Fruit fly (Drosophila melanogaster) whole organism, embryonic: Measurements from ENCODE around the gene janA.

Experiments used
- ATbp ChIP-seq: fragments of 200-800 bp; sonication (Bioruptor generic); optimal IDR thresholded peaks from 2 replicates; lab custom pipeline; 2017; ENCODE audit warnings: missing biosample characterization, mild to moderate bottlenecking, missing genetic modification characterization, missing genetic modification reagents
- B-H2 ChIP-seq: fragments of 200-800 bp; sonication (Bioruptor generic); optimal IDR thresholded peaks from 2 replicates; lab custom pipeline; 2018; ENCODE audit warnings: missing biosample characterization, mild to moderate bottlenecking, missing genetic modification characterization
- Bdp1 ChIP-seq: fragments of 200-800 bp; sonication (Bioruptor generic); optimal IDR thresholded peaks from 3 replicates; lab custom pipeline; 2016; ENCODE audit warnings: missing biosample characterization, missing genetic modification characterization
- CG10267 ChIP-seq: fragments of 200-800 bp; sonication (Bioruptor generic); optimal IDR thresholded peaks from 2 replicates; lab custom pipeline; 2018; ENCODE audit warnings: missing biosample characterization, mild to moderate bottlenecking, missing genetic modification characterization, moderate library complexity
- CG10959 ChIP-seq: fragments of 200-800 bp; sonication (Bioruptor generic); IDR thresholded peaks from 2 replicates; pipeline ENCODE4 v1.3.6; 2022; ENCODE audit warnings: missing biosample characterization, missing genetic modification characterization
- CG11695 ChIP-seq: fragments of 200-800 bp; sonication (Bioruptor generic); IDR thresholded peaks from 3 replicates; pipeline ENCODE4 v1.3.6; 2022; ENCODE audit warnings: missing biosample characterization, missing genetic modification characterization
- CG12236 ChIP-seq: fragments of 200-800 bp; sonication (Bioruptor generic); optimal IDR thresholded peaks from 2 replicates; lab custom pipeline; 2016; ENCODE audit warnings: missing biosample characterization, missing genetic modification characterization
- CG17361 ChIP-seq: fragments of 200-800 bp; sonication (Bioruptor generic); IDR thresholded peaks from 3 replicates; pipeline ENCODE4 v1.3.6; 2022; ENCODE audit warnings: missing biosample characterization, missing genetic modification characterization
- CG17385 ChIP-seq: fragments of 200-800 bp; sonication (Bioruptor generic); optimal IDR thresholded peaks from 3 replicates; lab custom pipeline; 2018; ENCODE audit warnings: missing biosample characterization, mild to moderate bottlenecking, missing genetic modification characterization
- CG1832 ChIP-seq: fragments of 200-800 bp; sonication (Bioruptor generic); optimal IDR thresholded peaks from 2 replicates; lab custom pipeline; 2017; ENCODE audit warnings: missing biosample characterization, mild to moderate bottlenecking, missing genetic modification characterization, inconsistent platforms
- CG30020 ChIP-seq: fragments of 200-800 bp; optimal IDR thresholded peaks from 2 replicates; lab custom pipeline; 2019; ENCODE audit warnings: missing biosample characterization, mild to moderate bottlenecking, missing genetic modification characterization, moderate library complexity
- CG30431 ChIP-seq: fragments of 200-800 bp; sonication (Bioruptor generic); optimal IDR thresholded peaks from 2 replicates; lab custom pipeline; 2017; ENCODE audit warnings: missing biosample characterization, missing genetic modification characterization
- CG31365 ChIP-seq: fragments of 200-800 bp; sonication (Bioruptor generic); optimal IDR thresholded peaks from 2 replicates; lab custom pipeline; 2018; ENCODE audit warnings: missing biosample characterization, mild to moderate bottlenecking, missing genetic modification characterization
- CG32767 ChIP-seq: fragments of 200-800 bp; sonication (Bioruptor generic); IDR thresholded peaks from 2 replicates; pipeline ENCODE4 v1.3.6; 2022; ENCODE audit warnings: missing biosample characterization, missing genetic modification characterization
- CG33213 ChIP-seq: fragments of 200-800 bp; sonication (Bioruptor generic); optimal IDR thresholded peaks from 3 replicates; lab custom pipeline; 2016; ENCODE audit warnings: missing biosample characterization, missing genetic modification characterization
- CG3838 ChIP-seq: fragments of 200-800 bp; sonication (Bioruptor generic); optimal IDR thresholded peaks from 3 replicates; lab custom pipeline; 2016; ENCODE audit warnings: missing biosample characterization, missing genetic modification characterization
- CG3995 ChIP-seq: fragments of 200-800 bp; sonication (Bioruptor generic); optimal IDR thresholded peaks from 3 replicates; lab custom pipeline; 2016; ENCODE audit warnings: missing biosample characterization, missing genetic modification characterization
- CG4282 ChIP-seq: fragments of 200-800 bp; sonication (Bioruptor generic); optimal IDR thresholded peaks from 2 replicates; lab custom pipeline; 2016; ENCODE audit warnings: missing biosample characterization, missing genetic modification characterization
- CG7745 ChIP-seq: fragments of 200-800 bp; sonication (Bioruptor generic); optimal IDR thresholded peaks from 2 replicates; lab custom pipeline; 2018; ENCODE audit warnings: missing biosample characterization, mild to moderate bottlenecking, missing genetic modification characterization, moderate library complexity
- CG7839 ChIP-seq: fragments of 200-800 bp; sonication (Bioruptor generic); optimal IDR thresholded peaks from 3 replicates; lab custom pipeline; 2018; ENCODE audit warnings: missing biosample characterization, mild to moderate bottlenecking, missing genetic modification characterization, moderate library complexity
- Doc2 ChIP-seq: fragments of 200-800 bp; sonication (Bioruptor generic); IDR thresholded peaks from 2 replicates; pipeline ENCODE4 v1.3.6; 2022; ENCODE audit warnings: missing biosample characterization, missing genetic modification characterization
- Dp ChIP-seq: fragments of 200-800 bp; sonication (Bioruptor generic); optimal IDR thresholded peaks from 2 replicates; lab custom pipeline; 2018; ENCODE audit warnings: missing biosample characterization, mild to moderate bottlenecking, missing genetic modification characterization, moderate library complexity
- Hey ChIP-seq: fragments of 200-800 bp; sonication (Bioruptor generic); optimal IDR thresholded peaks from 3 replicates; lab custom pipeline; 2018; ENCODE audit warnings: missing biosample characterization, mild to moderate bottlenecking, missing genetic modification characterization
- Lhr ChIP-seq: fragments of 200-800 bp; sonication (Bioruptor generic); optimal IDR thresholded peaks from 3 replicates; lab custom pipeline; 2017; ENCODE audit warnings: mild to moderate bottlenecking, missing biosample characterization, missing genetic modification reagents, missing genetic modification characterization
- Lim3 ChIP-seq: fragments of 200-800 bp; sonication (Bioruptor generic); IDR thresholded peaks from 2 replicates; pipeline ENCODE4 v1.3.6; 2022; ENCODE audit warnings: missing biosample characterization, missing genetic modification characterization
- Mes4 ChIP-seq: fragments of 200-800 bp; sonication (Bioruptor generic); optimal IDR thresholded peaks from 2 replicates; lab custom pipeline; 2016; ENCODE audit warnings: missing biosample characterization, missing genetic modification characterization
- bowl ChIP-seq: fragments of 200-800 bp; sonication (Bioruptor generic); IDR thresholded peaks from 2 replicates; pipeline ENCODE4 v1.3.6; 2022; ENCODE audit warnings: missing biosample characterization, missing genetic modification characterization
- cad ChIP-seq: fragments of >200 bp; optimal IDR thresholded peaks from 2 replicates; lab custom pipeline; 2017; ENCODE audit warnings: missing biosample characterization, missing genetic modification characterization
- ci ChIP-seq: fragments of 200-800 bp; sonication (Bioruptor generic); IDR thresholded peaks from 3 replicates; pipeline ENCODE4 v1.3.6; 2022; ENCODE audit warnings: missing biosample characterization, missing genetic modification characterization
- dati ChIP-seq: fragments of 200-800 bp; sonication (Bioruptor generic); IDR thresholded peaks from 2 replicates; pipeline ENCODE4 v1.3.6; 2022; ENCODE audit warnings: missing biosample characterization, missing genetic modification characterization
- dmrt11E ChIP-seq: fragments of 200-800 bp; sonication (Bioruptor generic); optimal IDR thresholded peaks from 3 replicates; lab custom pipeline; 2018; ENCODE audit warnings: missing biosample characterization, mild to moderate bottlenecking, missing genetic modification characterization, moderate library complexity
- ems ChIP-seq: fragments of 200-800 bp; sonication (Bioruptor generic); optimal IDR thresholded peaks from 3 replicates; lab custom pipeline; 2016; ENCODE audit warnings: missing biosample characterization, missing genetic modification characterization
- gfzf ChIP-seq: fragments of 200-800 bp; sonication (Bioruptor generic); optimal IDR thresholded peaks from 2 replicates; lab custom pipeline; 2016; ENCODE audit warnings: missing biosample characterization, mild to moderate bottlenecking, missing genetic modification characterization, moderate library complexity
- ham ChIP-seq: fragments of 200-800 bp; sonication (Bioruptor generic); IDR thresholded peaks from 2 replicates; pipeline ENCODE4 v1.3.6; 2022; ENCODE audit warnings: missing biosample characterization, missing genetic modification characterization
- hbn ChIP-seq: fragments of 200-800 bp; sonication (Bioruptor generic); IDR thresholded peaks from 2 replicates; pipeline ENCODE4 v1.3.6; 2022; ENCODE audit warnings: missing biosample characterization, missing genetic modification characterization; ENCODE audit not compliant: partially characterized antibody
- kah ChIP-seq: fragments of 200-800 bp; sonication (Bioruptor generic); optimal IDR thresholded peaks from 2 replicates; lab custom pipeline; 2018; ENCODE audit warnings: missing biosample characterization, mild to moderate bottlenecking, missing genetic modification characterization
- klu ChIP-seq: fragments of 200-800 bp; sonication (Bioruptor generic); IDR thresholded peaks from 2 replicates; pipeline ENCODE4 v1.3.6; 2022; ENCODE audit warnings: missing biosample characterization, missing genetic modification characterization
- mam ChIP-seq: fragments of 200-800 bp; sonication (Bioruptor generic); optimal IDR thresholded peaks from 3 replicates; lab custom pipeline; 2016; ENCODE audit warnings: missing biosample characterization, missing genetic modification characterization
- nerfin-2 ChIP-seq: fragments of 200-800 bp; sonication (Bioruptor generic); IDR thresholded peaks from 2 replicates; pipeline ENCODE4 v1.3.6; 2022; ENCODE audit warnings: missing biosample characterization, missing genetic modification characterization; ENCODE audit not compliant: partially characterized antibody
- nom ChIP-seq: fragments of 200-800 bp; sonication (Bioruptor generic); optimal IDR thresholded peaks from 2 replicates; lab custom pipeline; 2017; ENCODE audit warnings: missing biosample characterization, missing genetic modification characterization, mild to moderate bottlenecking, moderate library complexity, missing genetic modification reagents
- pfk ChIP-seq: fragments of 200-800 bp; sonication (Bioruptor generic); optimal IDR thresholded peaks from 2 replicates; lab custom pipeline; 2018; ENCODE audit warnings: missing biosample characterization, mild to moderate bottlenecking, missing genetic modification characterization, moderate library complexity
- pho ChIP-seq: fragments of 200-800 bp; sonication (Bioruptor generic); optimal IDR thresholded peaks from 2 replicates; lab custom pipeline; 2016; ENCODE audit warnings: missing biosample characterization, missing genetic modification characterization
- ranshi ChIP-seq: fragments of 200-800 bp; sonication (Bioruptor generic); IDR thresholded peaks from 2 replicates; pipeline ENCODE4 v1.3.6; 2022; ENCODE audit warnings: missing biosample characterization, missing genetic modification characterization
- salm ChIP-seq: fragments of 200-800 bp; sonication (Bioruptor generic); optimal IDR thresholded peaks from 2 replicates; lab custom pipeline; 2018; ENCODE audit warnings: missing biosample characterization, mild to moderate bottlenecking, missing genetic modification characterization
- so ChIP-seq: fragments of 200-800 bp; sonication (Bioruptor generic); IDR thresholded peaks from 3 replicates; pipeline ENCODE4 v1.3.6; 2022; ENCODE audit warnings: missing biosample characterization, missing genetic modification characterization
- tll ChIP-seq, 2 experiments: fragments of 200-800 bp in 1 of 2; fragments of >200 bp in 1 of 2; sonication (Bioruptor generic) in 1 of 2; optimal IDR thresholded peaks; 2 replicates each; lab custom pipeline; 2017 to 2019; ENCODE audit warnings: missing biosample characterization in 2 of 2, missing genetic modification characterization in 2 of 2, mild to moderate bottlenecking in 1 of 2, moderate library complexity in 1 of 2
- unc-4 ChIP-seq: fragments of 200-800 bp; sonication (Bioruptor generic); IDR thresholded peaks from 2 replicates; pipeline ENCODE4 v1.3.6; 2022; ENCODE audit warnings: missing biosample characterization, missing genetic modification characterization; ENCODE audit not compliant: partially characterized antibody
- wek ChIP-seq: fragments of 200-800 bp; sonication (Bioruptor generic); optimal IDR thresholded peaks from 3 replicates; lab custom pipeline; 2018; ENCODE audit warnings: missing biosample characterization, mild to moderate bottlenecking, missing genetic modification characterization, moderate library complexity
- zen2 ChIP-seq: fragments of 200-800 bp; sonication (Bioruptor generic); IDR thresholded peaks from 3 replicates; pipeline ENCODE4 v1.3.6; 2022; ENCODE audit warnings: missing biosample characterization, missing genetic modification characterization; ENCODE audit not compliant: partially characterized antibody

Gene janA

DNA sequence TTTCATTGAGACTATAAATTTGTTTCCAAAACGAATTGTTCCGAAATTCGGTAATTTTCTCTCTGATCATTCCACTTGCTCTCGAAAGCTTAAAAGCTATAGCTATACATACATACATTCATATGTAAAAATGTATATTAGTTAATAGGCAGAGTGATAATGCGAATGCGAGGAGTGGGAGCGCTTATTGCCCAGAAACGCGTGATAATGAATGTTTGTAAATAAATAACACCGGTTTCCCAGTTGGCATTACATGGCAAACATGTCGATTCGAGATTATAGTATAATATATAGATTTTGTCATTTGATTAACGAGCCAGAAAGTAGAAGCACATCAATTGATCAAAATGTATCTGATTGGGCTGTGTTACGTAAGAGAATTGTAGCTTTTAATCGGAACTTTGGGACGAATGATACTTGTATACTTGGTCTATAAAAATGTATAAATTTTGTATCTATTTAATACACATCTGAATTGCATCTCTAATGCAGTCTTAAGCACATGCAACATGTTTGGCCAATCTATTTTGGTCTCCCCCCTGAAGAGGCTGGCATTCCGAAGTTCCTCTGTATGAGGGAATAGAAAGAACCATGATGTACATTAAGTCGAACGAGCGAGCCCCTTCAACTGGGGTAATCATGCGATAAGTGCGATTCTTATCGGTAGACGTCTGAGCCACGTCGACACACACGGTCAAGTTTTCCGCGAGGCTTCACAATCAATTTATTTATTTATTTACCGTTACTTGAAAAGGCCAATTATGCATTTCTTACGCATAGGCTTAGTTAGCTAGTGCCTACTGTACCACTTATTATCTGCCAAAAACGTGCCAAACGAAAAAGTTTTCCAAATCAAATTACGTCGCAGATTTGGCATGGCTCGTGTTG lies 26.5 kb downstream of the janA start (continued):
- no peak for TF ChIP-seq CG17361 (GFP tag; lab: Robert Waterston, UW)
- no peak for TF ChIP-seq ham
- no peak for TF ChIP-seq wek
- TF ChIP-seq CG30431 (GFP tag; lab: Kevin White, UChicago), result no peak
- TF ChIP-seq tll (GFP tag; optimal IDR thresholded peaks at IDR 0.05; lab: Kevin White, UChicago), result no peak
- no peak for TF ChIP-seq CG3838
- no peak for TF ChIP-seq B-H2 (GFP tag; lab: Kevin White, UChicago)
- TF ChIP-seq CG1832 (GFP tag; lab: Kevin White, UChicago), result no peak
- no peak for TF ChIP-seq kah (GFP tag; lab: Kevin White, UChicago)
- TF ChIP-seq salm (tag; lab: Kevin White, UChicago), result no peak
- no peak for TF ChIP-seq CG12236
- no peak for TF ChIP-seq cad
- no peak for TF ChIP-seq dati (GFP tag; lab: Robert Waterston, UW)
- peak; percentile 6 for TF ChIP-seq CG7839 (tag; lab: Kevin White, UChicago)
- no peak for TF ChIP-seq ATbp
- no peak for TF ChIP-seq nerfin-2 (GFP tag; lab: Robert Waterston, UW)
- TF ChIP-seq CG10959, result no peak
- no peak for TF ChIP-seq unc-4 (GFP tag; lab: Robert Waterston, UW)
- no peak for TF ChIP-seq hbn
- no peak for TF ChIP-seq Lim3 (GFP tag; lab: Robert Waterston, UW)
- no peak for TF ChIP-seq CG4282 (GFP tag; lab: Kevin White, UChicago)
- TF ChIP-seq CG3995 (GFP tag; lab: Kevin White, UChicago), result no peak
- TF ChIP-seq CG30020 (tag; lab: Kevin White, UChicago), result no peak
- no peak for TF ChIP-seq CG17385 (GFP tag; lab: Kevin White, UChicago)
- TF ChIP-seq bowl, result no peak
- no peak for TF ChIP-seq dmrt11E (tag; lab: Kevin White, UChicago)
- no peak for TF ChIP-seq Hey (tag; lab: Kevin White, UChicago)
- TF ChIP-seq mam, result peak; percentile 60
- no peak for TF ChIP-seq Dp (GFP tag; lab: Kevin White, UChicago)
- no peak for TF ChIP-seq pho
- no peak for TF ChIP-seq so (GFP tag; lab: Robert Waterston, UW)
- peak; percentile 23; the same call in 1 of the 2 replicates for TF ChIP-seq ranshi (GFP tag; lab: Robert Waterston, UW)
- no peak for TF ChIP-seq CG10267
- no peak for TF ChIP-seq CG7745 (tag; lab: Kevin White, UChicago)
- no peak for TF ChIP-seq Doc2 (GFP tag; lab: Robert Waterston, UW)
- TF ChIP-seq pfk, result no peak
- no peak for TF ChIP-seq zen2 (GFP tag; lab: Robert Waterston, UW)
- no peak for TF ChIP-seq ci (GFP tag; lab: Robert Waterston, UW)
- 0 out of 3 replicates have a peak, but pooled peaks have one; percentile 35 for TF ChIP-seq CG11695 (GFP tag; lab: Robert Waterston, UW)
- TF ChIP-seq Mes4 (GFP tag; lab: Kevin White, UChicago), result no peak
- no peak for TF ChIP-seq CG32767
- no peak for TF ChIP-seq Lhr (GFP tag; lab: Kevin White, UChicago)
- no peak for TF ChIP-seq CG31365 (tag; lab: Kevin White, UChicago)
- no peak for TF ChIP-seq nom (GFP tag; lab: Kevin White, UChicago)
- no peak for TF ChIP-seq klu (GFP tag; lab: Robert Waterston, UW)
- TF ChIP-seq CG33213 (GFP tag; lab: Kevin White, UChicago), result no peak
- TF ChIP-seq gfzf (GFP tag; lab: Kevin White, UChicago), result no peak
- no peak for TF ChIP-seq Bdp1 (GFP tag; lab: Kevin White, UChicago)
- peak; percentile 7 for TF ChIP-seq ems
